Fruit fly (Drosophila melanogaster) whole organism, pupa: Measurements from ENCODE around the gene TTLL15.

Experiments used
- CG10348 ChIP-seq: fragments of 200-800 bp; sonication (Bioruptor generic); IDR thresholded peaks from 2 replicates; pipeline ENCODE4 v1.3.6; 2022; ENCODE audit warnings: missing biosample characterization, missing genetic modification characterization
- CG12605 ChIP-seq: fragments of 200-800 bp; sonication (Bioruptor generic); IDR thresholded peaks from 2 replicates; pipeline ENCODE4 v1.3.6; 2022; ENCODE audit warnings: missing biosample characterization, missing genetic modification characterization
- CG13204 ChIP-seq: fragments of 200-800 bp; sonication (Bioruptor generic); optimal IDR thresholded peaks from 2 replicates; lab custom pipeline; 2018; ENCODE audit warnings: missing biosample characterization, mild to moderate bottlenecking, missing genetic modification characterization, moderate library complexity
- CG14655 ChIP-seq: fragments of 200-800 bp; sonication (Bioruptor generic); optimal IDR thresholded peaks from 3 replicates; lab custom pipeline; 2017; ENCODE audit warnings: mild to moderate bottlenecking, missing biosample characterization, missing genetic modification reagents, missing genetic modification characterization
- CG15710 ChIP-seq: fragments of 200-800 bp; sonication (Bioruptor generic); optimal IDR thresholded peaks from 2 replicates; lab custom pipeline; 2018; ENCODE audit warnings: missing biosample characterization, mild to moderate bottlenecking, missing genetic modification characterization, moderate library complexity
- CG17806 ChIP-seq: fragments of 200-800 bp; sonication (Bioruptor generic); optimal IDR thresholded peaks from 2 replicates; lab custom pipeline; 2018; ENCODE audit warnings: missing biosample characterization, mild to moderate bottlenecking, missing genetic modification characterization, moderate library complexity
- CG32121 ChIP-seq: fragments of 200-800 bp; sonication (Bioruptor generic); IDR thresholded peaks from 2 replicates; pipeline ENCODE4 v1.3.6; 2022; ENCODE audit warnings: missing biosample characterization, missing genetic modification characterization
- CG34367 ChIP-seq: fragments of 200-800 bp; sonication (Bioruptor generic); optimal IDR thresholded peaks from 2 replicates; lab custom pipeline; 2018; ENCODE audit warnings: missing biosample characterization, mild to moderate bottlenecking, missing genetic modification characterization
- CG4496 ChIP-seq: fragments of 200-800 bp; sonication (Bioruptor generic); IDR thresholded peaks from 3 replicates; pipeline ENCODE4 v1.3.6; 2022; ENCODE audit warnings: missing biosample characterization, missing genetic modification characterization
- CG8159 ChIP-seq: fragments of 200-800 bp; sonication (Bioruptor generic); optimal IDR thresholded peaks from 3 replicates; lab custom pipeline; 2018; ENCODE audit warnings: missing biosample characterization, mild to moderate bottlenecking, missing genetic modification characterization, moderate library complexity
- CG8301 ChIP-seq: fragments of 200-800 bp; sonication (Bioruptor generic); optimal IDR thresholded peaks from 2 replicates; lab custom pipeline; 2018; ENCODE audit warnings: missing biosample characterization, mild to moderate bottlenecking, missing genetic modification characterization
- CG9948 ChIP-seq: fragments of 200-800 bp; sonication (Bioruptor generic); optimal IDR thresholded peaks from 2 replicates; lab custom pipeline; 2018; ENCODE audit warnings: missing biosample characterization, mild to moderate bottlenecking, missing genetic modification characterization, moderate library complexity
- D1 ChIP-seq: fragments of 200-800 bp; sonication (Bioruptor generic); optimal IDR thresholded peaks from 2 replicates; lab custom pipeline; 2018; ENCODE audit warnings: missing biosample characterization, mild to moderate bottlenecking, missing genetic modification characterization, moderate library complexity
- EcR ChIP-seq: fragments of 200-800 bp; sonication (Bioruptor generic); optimal IDR thresholded peaks from 3 replicates; lab custom pipeline; 2019; ENCODE audit warnings: missing biosample characterization, missing genetic modification characterization, mild to moderate bottlenecking, moderate library complexity, missing genetic modification reagents
- Ets98B ChIP-seq: fragments of 200-800 bp; sonication (Bioruptor generic); IDR thresholded peaks from 2 replicates; pipeline ENCODE4 v1.3.6; 2022; ENCODE audit warnings: missing biosample characterization, missing genetic modification characterization
- Pif1A ChIP-seq: fragments of 200-800 bp; sonication (Bioruptor generic); optimal IDR thresholded peaks from 3 replicates; lab custom pipeline; 2016; ENCODE audit warnings: missing biosample characterization, missing genetic modification characterization
- Pif1B ChIP-seq: fragments of 200-800 bp; sonication (Bioruptor generic); optimal IDR thresholded peaks from 3 replicates; lab custom pipeline; 2016; ENCODE audit warnings: missing biosample characterization, missing genetic modification characterization
- Snoo ChIP-seq: fragments of 200-800 bp; sonication (Bioruptor generic); optimal IDR thresholded peaks from 3 replicates; lab custom pipeline; 2017; ENCODE audit warnings: missing biosample characterization, mild to moderate bottlenecking, missing genetic modification characterization, inconsistent platforms
- fd96Ca ChIP-seq: fragments of 200-800 bp; sonication (Bioruptor generic); IDR thresholded peaks from 3 replicates; pipeline ENCODE4 v1.3.6; 2022; ENCODE audit warnings: missing biosample characterization, missing genetic modification characterization
- gl ChIP-seq: fragments of 200-800 bp; sonication (Bioruptor generic); optimal IDR thresholded peaks from 2 replicates; lab custom pipeline; 2018; ENCODE audit warnings: missing biosample characterization, mild to moderate bottlenecking, missing genetic modification characterization
- rn ChIP-seq: fragments of 200-800 bp; sonication (Bioruptor generic); IDR thresholded peaks from 2 replicates; pipeline ENCODE4 v1.3.6; 2022; ENCODE audit warnings: missing biosample characterization, missing genetic modification characterization

Gene TTLL15

dm6 chr3R:10842422-10842821 lies 27.3 kb downstream of the TTLL15 start:
- TF ChIP-seq CG34367 (tag; lab: Kevin White, UChicago) (peak; percentile 32), fd96Ca (GFP tag; lab: Robert Waterston, UW) (no peak), CG8301 (tag; lab: Kevin White, UChicago) (peak; percentile 47), CG8159 (peak; percentile 52), CG14655 (GFP tag; lab: Kevin White, UChicago) (peak; percentile 75), gl (tag; lab: Kevin White, UChicago) (peak; percentile 11), CG9948 (tag; lab: Kevin White, UChicago) (peak; percentile 37), CG13204 (GFP tag; lab: Kevin White, UChicago) (peak; percentile 42), D1 (tag; lab: Kevin White, UChicago) (no peak), CG17806 (tag; lab: Kevin White, UChicago) (peak; percentile 42), Snoo (tag; lab: Kevin White, UChicago) (no peak), CG15710 (tag; lab: Kevin White, UChicago) (peak; percentile 44)
- TF ChIP-seq, all 21 proteins: peak for 9

- TF ChIP-seq CG10348 (GFP tag; lab: Robert Waterston, UW), result peak; percentile 52
- TF ChIP-seq CG8301 (tag; lab: Kevin White, UChicago), result peak; percentile 96
- TF ChIP-seq CG13204 (GFP tag; lab: Kevin White, UChicago), result peak; percentile 62
- peak; percentile 99 for TF ChIP-seq CG14655 (GFP tag; lab: Kevin White, UChicago)
- TF ChIP-seq CG15710 (tag; lab: Kevin White, UChicago), result peak; percentile 91
- peak; percentile 95 for TF ChIP-seq CG4496 (GFP tag; lab: Robert Waterston, UW)
- TF ChIP-seq Pif1A (GFP tag; lab: Kevin White, UChicago), result peak; percentile 85
- TF ChIP-seq EcR (GFP tag; lab: Kevin White, UChicago), result peak; percentile 76
- TF ChIP-seq CG9948 (tag; lab: Kevin White, UChicago), result peak; percentile 98
- peak; percentile 91 for TF ChIP-seq CG34367 (tag; lab: Kevin White, UChicago)
- TF ChIP-seq gl (tag; lab: Kevin White, UChicago), result peak; percentile 80
- TF ChIP-seq CG17806 (tag; lab: Kevin White, UChicago), result peak; percentile 98
- TF ChIP-seq D1 (tag; lab: Kevin White, UChicago), result peak; percentile 98
- TF ChIP-seq Pif1B (GFP tag; lab: Kevin White, UChicago), result peak; percentile 93
- peak; percentile 95 for TF ChIP-seq Snoo (tag; lab: Kevin White, UChicago)
- TF ChIP-seq Ets98B (GFP tag; lab: Robert Waterston, UW), result peak; percentile 94
- TF ChIP-seq CG8159, result peak; percentile 97
- peak; percentile 83 for TF ChIP-seq rn (GFP tag; lab: Robert Waterston, UW)
- TF ChIP-seq CG12605 (GFP tag; lab: Robert Waterston, UW), result peak; percentile 90
- TF ChIP-seq CG32121 (GFP tag; lab: Robert Waterston, UW), result peak; percentile 95
- TF ChIP-seq fd96Ca (GFP tag; lab: Robert Waterston, UW), result peak; percentile 88; the same call in 2 of the 3 replicates
These were observed 34.5 kb downstream of the TTLL15 start, which contains the start of gene CG42394 for dm6 chr3R:10849515-10849973. TSS of gene CG42394 (plus strand) at chr3R:10849825.

- TF ChIP-seq CG32121 (GFP tag; lab: Robert Waterston, UW) (no peak), EcR (GFP tag; lab: Kevin White, UChicago) (no peak), CG12605 (GFP tag; lab: Robert Waterston, UW) (no peak), CG17806 (tag; lab: Kevin White, UChicago) (no peak), CG15710 (tag; lab: Kevin White, UChicago) (no peak), CG9948 (tag; lab: Kevin White, UChicago) (no peak), Snoo (tag; lab: Kevin White, UChicago) (no peak)
These were observed 35.5 kb downstream of the TTLL15 start for dm6 chr3R:10850636-10851035.

- TF ChIP-seq CG17806 (tag; lab: Kevin White, UChicago) (no peak), EcR (GFP tag; lab: Kevin White, UChicago) (peak; percentile 13)
These were observed 37.2 kb downstream of the TTLL15 start, which contains the start of gene CG4565 for dm6 chr3R:10852232-10852774. TSS of gene CG4565 (plus strand) at chr3R:10852724.

dm6 chr3R:10854243-10854874 lies 39.3 kb downstream of the TTLL15 start, which contains the start of the genes CG6567 and CG4511:
TSS of gene CG6567 (minus strand) at chr3R:10854451.
TSS of gene CG4511 (plus strand) at chr3R:10854501.
- TF ChIP-seq CG34367 (tag; lab: Kevin White, UChicago), result no peak
- 0 out of 3 replicates have a peak, but pooled peaks have one; percentile 35 for TF ChIP-seq CG4496 (GFP tag; lab: Robert Waterston, UW)
- TF ChIP-seq EcR (GFP tag; lab: Kevin White, UChicago), result peak; percentile 32

- TF ChIP-seq EcR (GFP tag; lab: Kevin White, UChicago), result no peak
- TF ChIP-seq CG14655 (GFP tag; lab: Kevin White, UChicago), result no peak
- no peak for TF ChIP-seq CG9948 (tag; lab: Kevin White, UChicago)
These were observed 41.5 kb downstream of the TTLL15 start, which contains the start of gene CG4570 for dm6 chr3R:10856618-10857017. TSS of gene CG4570 (plus strand) at chr3R:10856807.
